Fruit fly (Drosophila melanogaster): ENCODE data around the gene Taf12.

Taf12 gene

dm6 chr3R:11679513-11679912, at the start of gene Taf12, which contains the start of gene Ho:
Gene Taf12, minus strand, starts transcription at chr3R:11679690.
Gene Ho, plus strand, starts transcription at chr3R:11679743.
- TF ChIP-seq Jra (GFP tag; optimal IDR thresholded peaks at IDR 0.05) (peak; percentile 46), Mio (GFP tag; optimal IDR thresholded peaks at IDR 0.05) (no peak), h (GFP tag; optimal IDR thresholded peaks at IDR 0.05) (peak; percentile 36), ey (GFP tag; optimal IDR thresholded peaks at IDR 0.05) (peak; percentile 0), psq (GFP tag; optimal IDR thresholded peaks at IDR 0.05) (peak; percentile 23), jim (GFP tag; optimal IDR thresholded peaks at IDR 0.05) (no peak), rgr (GFP tag; optimal IDR thresholded peaks at IDR 0.05) (peak; percentile 29), Rel (GFP tag; optimal IDR thresholded peaks at IDR 0.05) (no peak), Rel (tag; optimal IDR thresholded peaks at IDR 0.05) (peak; percentile 64), Hnf4 (GFP tag; optimal IDR thresholded peaks at IDR 0.05) (peak; percentile 44), CG32264 (GFP tag; optimal IDR thresholded peaks at IDR 0.05) (no peak), Sp1 (GFP tag; optimal IDR thresholded peaks at IDR 0.05) (peak; percentile 40), woc (GFP tag; optimal IDR thresholded peaks at IDR 0.05) (no peak), OdsH (GFP tag; optimal IDR thresholded peaks at IDR 0.05) (peak; percentile 24), N (GFP tag; optimal IDR thresholded peaks at IDR 0.05) (no peak), brk (GFP tag; optimal IDR thresholded peaks at IDR 0.05) (no peak), Hr78 (GFP tag; optimal IDR thresholded peaks at IDR 0.05) (no peak), br (GFP tag; optimal IDR thresholded peaks at IDR 0.05) (no peak), Hr83 (GFP tag; optimal IDR thresholded peaks at IDR 0.05; ENCODE audit: poor library complexity, severe bottlenecking) (peak; percentile 28)

dm6 chr3R:11721593-11721992, 42.1 kb upstream of the Taf12 start, which contains the start of gene CG12594:
Gene CG12594, plus strand, starts transcription at chr3R:11721734.
- TF ChIP-seq jim (GFP tag; optimal IDR thresholded peaks at IDR 0.05), result no peak
- no peak for TF ChIP-seq rgr (GFP tag; optimal IDR thresholded peaks at IDR 0.05)
- TF ChIP-seq Vsx2 (GFP tag; optimal IDR thresholded peaks at IDR 0.05; ENCODE audit: partially characterized antibody), result no peak
- TF ChIP-seq h (GFP tag; optimal IDR thresholded peaks at IDR 0.05), result no peak
- TF ChIP-seq CG32264 (GFP tag; optimal IDR thresholded peaks at IDR 0.05), result no peak
- TF ChIP-seq HLH106 (tag; optimal IDR thresholded peaks at IDR 0.05), result no peak

DNA sequence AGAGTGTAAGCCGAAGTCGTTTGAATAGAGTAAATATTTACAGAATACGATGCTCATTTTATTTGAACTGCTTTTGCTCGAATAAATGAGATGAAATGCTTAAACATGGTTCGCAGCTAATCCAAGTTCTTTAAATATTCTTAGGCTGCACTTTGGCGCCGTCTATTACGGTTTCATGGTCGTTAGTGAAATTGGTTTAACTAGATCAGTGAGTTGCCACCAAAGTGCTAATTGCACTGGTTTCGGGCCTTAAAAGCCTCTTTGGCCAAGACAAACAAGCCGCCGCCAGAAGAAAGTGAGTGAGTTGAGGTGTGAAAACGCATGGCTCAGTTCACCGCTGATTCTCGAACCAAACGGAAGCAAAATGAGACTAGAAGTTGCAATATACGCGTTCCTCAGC, 31.9 kb upstream of the Taf12 start, which contains the start of gene CG14720:
TSS of gene CG14720 (plus strand) at position 301 of the 400 bp plus-strand sequence.
- TF ChIP-seq Dif (GFP tag; optimal IDR thresholded peaks at IDR 0.05; ENCODE audit: partially characterized antibody) (no peak), Jra (GFP tag; optimal IDR thresholded peaks at IDR 0.05) (no peak), CrebA (GFP tag; optimal IDR thresholded peaks at IDR 0.05; ENCODE audit: borderline replicate concordance) (no peak), Rel (GFP tag; optimal IDR thresholded peaks at IDR 0.05) (no peak), Rel (tag; optimal IDR thresholded peaks at IDR 0.05) (no peak), dsf (GFP tag; optimal IDR thresholded peaks at IDR 0.05; ENCODE audit: borderline replicate concordance) (no peak), brk (GFP tag; optimal IDR thresholded peaks at IDR 0.05) (no peak), Hr78 (GFP tag; optimal IDR thresholded peaks at IDR 0.05) (no peak), dl (GFP tag; optimal IDR thresholded peaks at IDR 0.05; ENCODE audit: insufficient read depth in 1 of 2, partially characterized antibody in 2 of 2) (no peak)

- TF ChIP-seq Mio (GFP tag; optimal IDR thresholded peaks at IDR 0.05) (no peak), usp (GFP tag; optimal IDR thresholded peaks at IDR 0.05) (no peak), Jra (GFP tag; optimal IDR thresholded peaks at IDR 0.05) (no peak), fru (GFP tag; optimal IDR thresholded peaks at IDR 0.05) (no peak), brk (GFP tag; optimal IDR thresholded peaks at IDR 0.05) (no peak), Rel (GFP tag; optimal IDR thresholded peaks at IDR 0.05) (no peak), Rel (tag; optimal IDR thresholded peaks at IDR 0.05) (no peak), foxo (GFP tag; optimal IDR thresholded peaks at IDR 0.05) (no peak)
Measured at dm6 chr3R:11703730-11704129, 24.2 kb upstream of the Taf12 start, which contains the start of gene I-t. Gene I-t, plus strand, starts transcription at chr3R:11704030.

dm6 chr3R:11700314-11700713, 20.8 kb upstream of the Taf12 start, which contains the start of gene CG14718:
Gene CG14718, plus strand, starts transcription at chr3R:11700614.
- TF ChIP-seq lola (GFP tag; optimal IDR thresholded peaks at IDR 0.05) (no peak), usp (GFP tag; optimal IDR thresholded peaks at IDR 0.05) (no peak), OdsH (GFP tag; optimal IDR thresholded peaks at IDR 0.05) (no peak), Vsx2 (GFP tag; optimal IDR thresholded peaks at IDR 0.05; ENCODE audit: partially characterized antibody) (no peak), sage (GFP tag; optimal IDR thresholded peaks at IDR 0.05) (no peak), pan (optimal IDR thresholded peaks at IDR 0.05) (no peak), Myc (optimal IDR thresholded peaks at IDR 0.05) (no peak), fru (GFP tag; optimal IDR thresholded peaks at IDR 0.05) (no peak), Hr78 (GFP tag; optimal IDR thresholded peaks at IDR 0.05) (no peak), foxo (GFP tag; optimal IDR thresholded peaks at IDR 0.05) (no peak), dl (GFP tag; optimal IDR thresholded peaks at IDR 0.05; ENCODE audit: insufficient read depth in 1 of 2, partially characterized antibody in 2 of 2) (no peak)

Measured in whole organism, wandering third instar larva.